In the genomic region with DNA sequence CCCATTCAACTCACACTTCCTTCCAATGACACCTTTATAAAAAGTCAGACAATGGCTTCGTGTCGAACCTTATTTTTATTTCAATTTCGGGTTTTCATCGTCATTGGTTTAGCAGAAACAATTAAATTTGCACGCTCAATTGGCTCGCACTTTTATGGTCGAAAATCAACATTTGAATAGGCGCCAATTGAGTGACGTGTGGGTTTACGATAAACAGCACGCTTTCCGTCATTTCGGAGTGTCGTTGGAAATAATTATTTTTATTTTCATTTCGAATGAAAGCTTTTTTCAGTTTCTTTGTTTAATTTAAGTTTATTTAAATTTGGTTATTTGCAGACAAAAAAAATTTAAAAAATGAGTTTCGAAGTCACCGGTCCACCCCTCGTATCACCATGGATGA, we compare ENCODE assay signal across 1 worm cellular context.
TF ChIP-seq lines count a peak whose summit lies in the region.

A gene (plus strand): TSS at position 330 of the 400 bp plus-strand sequence.

TF ChIP-seq in whole organism, L1 larva, 84 proteins besides CTCF, POLR2A, EP300 and RAD21 (continued from another document):
- no peak for TF ChIP-seq nhr-76 (tag; optimal IDR thresholded peaks at IDR 0.05; lab: Kevin White, UChicago)
- peak; percentile 70 for TF ChIP-seq C16A3.4 (tag; optimal IDR thresholded peaks at IDR 0.05; lab: Kevin White, UChicago)
- no peak for TF ChIP-seq nhr-237 (tag; optimal IDR thresholded peaks at IDR 0.05; lab: Kevin White, UChicago)
- TF ChIP-seq ztf-4 (tag; optimal IDR thresholded peaks at IDR 0.05; lab: Kevin White, UChicago): no peak
- no peak for TF ChIP-seq pqm-1 (tag; optimal IDR thresholded peaks at IDR 0.05; lab: Kevin White, UChicago)
- peak; percentile 50; the same call in 1 of the 2 replicates for TF ChIP-seq nhr-19 (GFP tag; conservative IDR thresholded peaks at IDR 0.05; lab: Robert Waterston, UW)
- TF ChIP-seq grh-1 (GFP tag; IDR thresholded peaks at IDR 0.05; lab: Robert Waterston, UW): peak; percentile 19; the same call in 1 of the 2 replicates
- TF ChIP-seq efl-3 (GFP tag; optimal IDR thresholded peaks at IDR 0.05; lab: Kevin White, UChicago): no peak
- no peak for TF ChIP-seq vab-15 (tag; optimal IDR thresholded peaks at IDR 0.05; lab: Kevin White, UChicago)
- peak; percentile 47 for TF ChIP-seq dsc-1 (tag; optimal IDR thresholded peaks at IDR 0.05; lab: Kevin White, UChicago)
- TF ChIP-seq mep-1 (tag; optimal IDR thresholded peaks at IDR 0.05; lab: Kevin White, UChicago): peak; percentile 65
- TF ChIP-seq nhr-85 (tag; lab: Kevin White, UChicago): peak; percentile 76
- peak; percentile 85 to 97 for TF ChIP-seq efl-1 (optimal IDR thresholded peaks at IDR 0.05; lab: Kevin White, UChicago)
- TF ChIP-seq efl-1 (GFP tag; optimal IDR thresholded peaks at IDR 0.05 in 1 of 2; lab: Kevin White, UChicago): peak; percentile 97 to 99
- TF ChIP-seq rnt-1 (tag; optimal IDR thresholded peaks at IDR 0.05; lab: Kevin White, UChicago): peak; percentile 80
- TF ChIP-seq pax-3 (tag; optimal IDR thresholded peaks at IDR 0.05; lab: Kevin White, UChicago): no peak
- peak; percentile 54 for TF ChIP-seq lin-13 (GFP tag; optimal IDR thresholded peaks at IDR 0.05; lab: Kevin White, UChicago)
- TF ChIP-seq ceh-63 (GFP tag; optimal IDR thresholded peaks at IDR 0.05; lab: Kevin White, UChicago): no peak
- TF ChIP-seq isw-1 (GFP tag; IDR thresholded peaks at IDR 0.05; lab: Robert Waterston, UW): peak; percentile 69
- peak; percentile 19 for TF ChIP-seq C04F5.9 (tag; optimal IDR thresholded peaks at IDR 0.05; lab: Kevin White, UChicago)
- no peak for TF ChIP-seq fkh-8 (tag; optimal IDR thresholded peaks at IDR 0.05; lab: Kevin White, UChicago)
- TF ChIP-seq blmp-1 (tag; optimal IDR thresholded peaks at IDR 0.05; lab: Kevin White, UChicago): no peak
- TF ChIP-seq ets-5 (GFP tag; IDR thresholded peaks at IDR 0.05; lab: Robert Waterston, UW): no peak
- no peak for TF ChIP-seq ama-1 (optimal IDR thresholded peaks at IDR 0.05; lab: Kevin White, UChicago)
- TF ChIP-seq dpl-1 (GFP tag; optimal IDR thresholded peaks at IDR 0.05; lab: Kevin White, UChicago): peak; percentile 95 to 97 (median 96)
- TF ChIP-seq unc-62 (GFP tag; optimal IDR thresholded peaks at IDR 0.05; lab: Kevin White, UChicago): no peak
- peak in 1 of 2 experiments; percentile 13 for TF ChIP-seq mdl-1 (tag; optimal IDR thresholded peaks at IDR 0.05; lab: Kevin White, UChicago)
- TF ChIP-seq hpl-2 (GFP tag; optimal IDR thresholded peaks at IDR 0.05; lab: Kevin White, UChicago): no peak
- no peak for TF ChIP-seq pag-3 (tag; optimal IDR thresholded peaks at IDR 0.05; lab: Kevin White, UChicago; ENCODE audit: borderline replicate concordance, insufficient read depth)
- TF ChIP-seq egl-13 (tag; optimal IDR thresholded peaks at IDR 0.05; lab: Kevin White, UChicago): no peak
- TF ChIP-seq fos-1 (tag; optimal IDR thresholded peaks at IDR 0.05; lab: Kevin White, UChicago): peak; percentile 6
- TF ChIP-seq snpc-4 (tag; optimal IDR thresholded peaks at IDR 0.05; lab: Kevin White, UChicago): no peak
- TF ChIP-seq lsy-2 (tag; optimal IDR thresholded peaks at IDR 0.05; lab: Kevin White, UChicago): peak; percentile 75 to 87
- TF ChIP-seq nhr-84 (tag; optimal IDR thresholded peaks at IDR 0.05; lab: Kevin White, UChicago): no peak
- TF ChIP-seq jun-1 (tag; optimal IDR thresholded peaks at IDR 0.05; lab: Kevin White, UChicago): no peak
- no peak for TF ChIP-seq elt-2 (tag; optimal IDR thresholded peaks at IDR 0.05; lab: Kevin White, UChicago)
- TF ChIP-seq ceh-82 (tag; optimal IDR thresholded peaks at IDR 0.05; lab: Kevin White, UChicago): peak; percentile 53 to 75 (median 55)
- TF ChIP-seq skn-1 (tag; optimal IDR thresholded peaks at IDR 0.05; lab: Kevin White, UChicago): peak; percentile 36
- TF ChIP-seq aha-1 (tag; optimal IDR thresholded peaks at IDR 0.05; lab: Kevin White, UChicago): no peak
- no peak for TF ChIP-seq sptf-1 (tag; optimal IDR thresholded peaks at IDR 0.05; lab: Kevin White, UChicago)
- TF ChIP-seq nhr-90 (tag; optimal IDR thresholded peaks at IDR 0.05; lab: Kevin White, UChicago; ENCODE audit: poor library complexity): peak; percentile 49
- no peak for TF ChIP-seq sox-4 (tag; optimal IDR thresholded peaks at IDR 0.05; lab: Kevin White, UChicago)
- peak in 1 of 6 experiments; percentile 34 for TF ChIP-seq elt-3 (tag; optimal IDR thresholded peaks at IDR 0.05; lab: Kevin White, UChicago)
- no peak for TF ChIP-seq zip-4 (GFP tag; optimal IDR thresholded peaks at IDR 0.05; lab: Kevin White, UChicago)
- peak; percentile 73 for TF ChIP-seq snu-23 (GFP tag; optimal IDR thresholded peaks at IDR 0.05; lab: Kevin White, UChicago)
- peak; percentile 60 for TF ChIP-seq unc-86 (tag; optimal IDR thresholded peaks at IDR 0.05; lab: Kevin White, UChicago)
- TF ChIP-seq nhr-77 (tag; optimal IDR thresholded peaks at IDR 0.05; lab: Kevin White, UChicago): peak; percentile 55
- TF ChIP-seq lin-15B (tag; optimal IDR thresholded peaks at IDR 0.05; lab: Kevin White, UChicago): peak; percentile 73
- TF ChIP-seq lin-39 (tag; optimal IDR thresholded peaks at IDR 0.05; lab: Kevin White, UChicago): no peak
- TF ChIP-seq egl-27 (tag; optimal IDR thresholded peaks at IDR 0.05; lab: Kevin White, UChicago): no peak
